Worm (Caenorhabditis elegans) whole organism, late embryonic: ENCODE measurements around the gene atn-1.

Source experiments
- ama-1 ChIP-seq: fragments of 150-350 bp; optimal IDR thresholded peaks from 2 replicates; lab custom pipeline; 2014
- dve-1 ChIP-seq: sonication (generic microtip); optimal IDR thresholded peaks from 2 replicates; lab custom pipeline; 2017; ENCODE audit warnings: antibody characterized with exemption, mild to moderate bottlenecking, missing genetic modification characterization, missing compliant biosample characterization
- syd-9 ChIP-seq: sonication (generic microtip); optimal IDR thresholded peaks from 2 replicates; lab custom pipeline; 2016; ENCODE audit warnings: mild to moderate bottlenecking, missing genetic modification characterization, moderate library complexity, missing compliant biosample characterization
- tbx-7 ChIP-seq: sonication (generic microtip); optimal IDR thresholded peaks from 2 replicates; lab custom pipeline; 2016; ENCODE audit warnings: missing genotype, missing genetic modification characterization, missing compliant biosample characterization
- unc-86 ChIP-seq: sonication (generic microtip); optimal IDR thresholded peaks from 2 replicates; lab custom pipeline; 2016; ENCODE audit warnings: missing genetic modification characterization, missing compliant biosample characterization

ce11 chrV:12449902-12450301, 28.3 kb upstream of the atn-1 start, which contains the start of gene C54D10.10:
- TF ChIP-seq syd-9 (tag; lab: Kevin White, UChicago) (no peak), dve-1 (tag; lab: Kevin White, UChicago) (no peak), tbx-7 (tag; lab: Kevin White, UChicago) (no peak), unc-86 (tag; lab: Kevin White, UChicago) (no peak), ama-1 (no peak)
